Worm (Caenorhabditis elegans): ENCODE measurements around the gene B0546.5.
"Not testable (repeated sequence)": the region's sequence is repeated elsewhere in the genome, so short reads cannot be mapped to it uniquely, and the experiment has no call there.

Gene B0546.5

DNA sequence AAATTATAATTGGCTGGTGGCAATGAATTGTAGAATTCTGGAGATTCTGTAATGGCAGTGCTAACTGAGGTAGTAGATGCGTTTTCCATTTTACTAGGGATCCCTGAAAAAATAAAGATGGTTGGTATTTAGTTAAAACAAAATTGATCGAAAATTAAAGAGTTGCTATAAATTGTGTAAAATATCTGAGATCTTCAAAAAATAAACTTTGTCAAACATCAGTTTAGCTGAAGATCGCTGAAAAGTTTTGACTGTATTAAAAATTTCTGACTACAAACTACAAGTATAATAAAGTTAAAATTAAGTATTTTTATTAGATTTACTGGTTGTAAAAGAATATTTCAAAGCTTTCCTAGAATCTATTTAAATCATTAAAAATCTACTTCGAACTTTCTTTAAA, at the start of gene B0546.5:
Gene B0546.5, minus strand, starts transcription at position 101 of the 400 bp plus-strand sequence.
- TF ChIP-seq bed-3, tbx-8, drap-1 (GFP tag; optimal IDR thresholded peaks at IDR 0.05): not testable (repeated sequence)

DNA sequence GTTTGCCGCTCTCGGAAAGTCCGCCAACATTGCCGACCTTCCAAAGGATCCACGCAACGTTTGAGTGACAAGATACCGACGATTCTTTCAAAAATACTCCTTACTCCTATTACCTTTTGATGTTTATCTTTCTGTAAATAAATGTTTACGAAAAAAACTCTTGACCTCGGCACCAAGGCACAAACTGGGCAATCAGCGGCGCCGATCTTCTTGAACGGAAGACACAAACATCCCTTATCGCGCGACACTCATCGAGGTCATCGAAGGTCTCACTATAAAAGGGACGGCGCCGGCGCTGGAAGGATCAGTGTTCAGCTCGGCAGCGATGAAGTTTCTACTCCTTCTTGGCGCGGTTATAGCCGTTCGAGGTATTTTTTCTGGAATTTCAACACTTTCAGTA, 49.5 kb upstream of the B0546.5 start, which contains the start of gene grd-3:
Gene grd-3, plus strand, starts transcription at position 302 of the 400 bp plus-strand sequence.
- no peak for TF ChIP-seq sptf-1 (tag; optimal IDR thresholded peaks at IDR 0.05)
- no peak for TF ChIP-seq ces-1 (GFP tag; optimal IDR thresholded peaks at IDR 0.05)
- TF ChIP-seq cnd-1 (tag; optimal IDR thresholded peaks at IDR 0.05): no peak
- no peak for TF ChIP-seq mep-1 (tag; optimal IDR thresholded peaks at IDR 0.05)
- no peak for TF ChIP-seq mls-2 (tag; optimal IDR thresholded peaks at IDR 0.05)
- TF ChIP-seq ceh-39 (tag; optimal IDR thresholded peaks at IDR 0.05): no peak
- no peak for TF ChIP-seq unc-120 (tag; optimal IDR thresholded peaks at IDR 0.05; ENCODE audit: poor library complexity, severe bottlenecking)
- TF ChIP-seq flh-1 (GFP tag; optimal IDR thresholded peaks at IDR 0.05): no peak
- TF ChIP-seq lsy-2 (tag; optimal IDR thresholded peaks at IDR 0.05): no peak
- TF ChIP-seq nhr-76 (tag; optimal IDR thresholded peaks at IDR 0.05): no peak
- no peak for TF ChIP-seq ztf-11 (tag; optimal IDR thresholded peaks at IDR 0.05)
- TF ChIP-seq blmp-1 (tag; optimal IDR thresholded peaks at IDR 0.05): no peak
- no peak for TF ChIP-seq nhr-2 (tag; optimal IDR thresholded peaks at IDR 0.05)
- TF ChIP-seq hlh-1 (tag; optimal IDR thresholded peaks at IDR 0.05): no peak
- TF ChIP-seq unc-62 (GFP tag; optimal IDR thresholded peaks at IDR 0.05): no peak
- TF ChIP-seq elt-3 (tag; optimal IDR thresholded peaks at IDR 0.05): no peak
- no peak for TF ChIP-seq drap-1 (GFP tag; optimal IDR thresholded peaks at IDR 0.05)
- no peak for TF ChIP-seq sem-2 (GFP tag; optimal IDR thresholded peaks at IDR 0.05)

- TF ChIP-seq nhr-12 (tag; optimal IDR thresholded peaks at IDR 0.05) (no peak), lin-13 (tag; optimal IDR thresholded peaks at IDR 0.05) (no peak), lin-32 (GFP tag; optimal IDR thresholded peaks at IDR 0.05) (no peak), bed-3 (GFP tag; optimal IDR thresholded peaks at IDR 0.05) (no peak), nhr-28 (tag; optimal IDR thresholded peaks at IDR 0.05) (no peak), tbx-8 (GFP tag; optimal IDR thresholded peaks at IDR 0.05) (no peak), ceh-43 (GFP tag; optimal IDR thresholded peaks at IDR 0.05) (no peak), drap-1 (GFP tag; optimal IDR thresholded peaks at IDR 0.05) (no peak), blmp-1 (tag; optimal IDR thresholded peaks at IDR 0.05) (no peak), unc-120 (tag; optimal IDR thresholded peaks at IDR 0.05; ENCODE audit: poor library complexity, severe bottlenecking) (no peak), elt-3 (tag; optimal IDR thresholded peaks at IDR 0.05) (no peak), ceh-83 (GFP tag; optimal IDR thresholded peaks at IDR 0.05) (no peak), sem-2 (GFP tag; optimal IDR thresholded peaks at IDR 0.05) (no peak), sptf-1 (tag; optimal IDR thresholded peaks at IDR 0.05) (no peak), unc-39 (tag; optimal IDR thresholded peaks at IDR 0.05) (no peak), lsy-2 (tag; optimal IDR thresholded peaks at IDR 0.05) (no peak)
Observed at ce11 chrIV:3438022-3438421, 48.1 kb upstream of the B0546.5 start, which contains the start of gene grd-13. Gene grd-13, plus strand, starts transcription at chrIV:3438312.

DNA sequence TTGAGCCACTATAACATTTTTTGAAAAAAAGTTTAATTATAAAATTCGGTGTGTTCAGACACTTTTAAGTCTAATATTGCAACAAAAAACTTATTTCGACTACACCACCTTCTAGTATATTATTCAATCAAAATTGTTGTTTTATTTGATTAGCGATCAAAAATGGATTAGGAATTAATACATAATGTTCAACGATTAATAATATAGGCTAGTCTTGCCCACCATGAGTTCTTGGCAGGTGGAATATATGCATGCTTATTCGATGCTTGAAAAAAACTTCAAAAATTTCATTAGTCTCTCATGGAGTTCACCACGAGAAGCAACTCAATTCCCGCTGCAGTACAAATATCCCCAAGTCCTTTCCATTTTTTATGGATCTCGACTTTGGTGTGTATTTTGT, 46.1 kb upstream of the B0546.5 start, which contains the start of gene srz-32:
Gene srz-32, plus strand, starts transcription at position 301 of the 400 bp plus-strand sequence.
- TF ChIP-seq elt-1 (tag; optimal IDR thresholded peaks at IDR 0.05; ENCODE audit: borderline replicate concordance, insufficient read depth) (no peak), lin-13 (tag; optimal IDR thresholded peaks at IDR 0.05) (no peak), lin-32 (GFP tag; optimal IDR thresholded peaks at IDR 0.05) (no peak), ceh-83 (GFP tag; optimal IDR thresholded peaks at IDR 0.05) (no peak), cnd-1 (tag; optimal IDR thresholded peaks at IDR 0.05) (no peak), nhr-237 (tag; optimal IDR thresholded peaks at IDR 0.05) (no peak), hlh-1 (tag; optimal IDR thresholded peaks at IDR 0.05) (no peak), flh-1 (GFP tag; optimal IDR thresholded peaks at IDR 0.05) (no peak)

DNA sequence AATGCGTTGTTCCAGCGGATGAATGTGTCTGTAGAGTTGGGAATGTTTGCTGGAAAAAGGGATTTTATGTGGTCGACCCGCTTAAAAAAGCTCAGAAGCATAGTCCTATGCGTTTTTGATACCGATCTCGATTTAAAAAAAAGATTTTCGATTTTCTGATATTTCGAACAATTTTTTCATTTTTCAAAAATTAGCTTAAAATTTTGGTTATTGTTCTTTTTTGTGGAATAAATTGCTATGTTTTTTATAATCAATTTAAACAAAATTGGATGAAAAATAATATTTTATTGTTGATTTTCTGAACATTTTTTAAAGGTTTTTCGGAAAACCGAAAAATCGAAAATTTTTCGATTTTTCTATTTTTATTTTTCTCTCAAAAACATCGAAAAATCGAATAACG, 43.5 kb upstream of the B0546.5 start, which contains the start of gene C04C3.7:
Gene C04C3.7, minus strand, starts transcription at position 101 of the 400 bp plus-strand sequence.
- not testable (repeated sequence) for TF ChIP-seq drap-1, ham-2, flh-1 (GFP tag; optimal IDR thresholded peaks at IDR 0.05)

Data from whole organism, mixed stage, embryonic.